Worm (Caenorhabditis elegans) whole organism, young adult: ENCODE data around the gene ZK430.5.

Source experiments
- F39B2.1 ChIP-seq: fragments of 200-800 bp; sonication (Bioruptor generic); IDR thresholded peaks from 2 replicates; pipeline ENCODE4 v1.3.6; 2022; ENCODE audit warnings: missing genetic modification reagents, missing genetic modification characterization, missing compliant biosample characterization
- ama-1 ChIP-seq, 3 experiments: fragments of 150-350 bp in 1 of 3; sonication (generic microtip) in 2 of 3; optimal IDR thresholded peaks; 2 replicates each; lab custom pipeline; 2014 to 2018; ENCODE audit warnings: missing biosample characterization in 2 of 3, missing genetic modification characterization in 2 of 3, missing genetic modification reagents in 2 of 3
- efl-1 ChIP-seq: fragments of 150-350 bp; optimal IDR thresholded peaks from 2 replicates; lab custom pipeline; 2014; ENCODE audit warnings: missing biosample characterization, missing genetic modification reagents, missing genetic modification characterization
- him-1 ChIP-seq: sonication (generic microtip); optimal IDR thresholded peaks from 2 replicates; lab custom pipeline; 2016; ENCODE audit warnings: missing genotype, missing genetic modification reagents, missing genetic modification characterization, missing compliant biosample characterization
- lag-1 ChIP-seq: fragments of 200-800 bp; sonication (Bioruptor generic); IDR thresholded peaks from 2 replicates; pipeline ENCODE4 v1.3.6; 2022; ENCODE audit warnings: missing genetic modification reagents, missing genetic modification characterization, missing compliant biosample characterization
- let-526 ChIP-seq: fragments of 200-800 bp; sonication (Bioruptor generic); IDR thresholded peaks from 2 replicates; pipeline ENCODE4 v1.3.6; 2022; ENCODE audit warnings: missing genetic modification reagents, missing genetic modification characterization, missing compliant biosample characterization
- lin-54 ChIP-seq: fragments of 200-800 bp; sonication (Bioruptor generic); optimal IDR thresholded peaks from 2 replicates; lab custom pipeline; 2018; ENCODE audit warnings: mild to moderate bottlenecking, missing genetic modification characterization, missing compliant biosample characterization
- lsy-27 ChIP-seq: sonication (generic microtip); optimal IDR thresholded peaks from 2 replicates; lab custom pipeline; 2017; ENCODE audit warnings: missing genetic modification characterization, mild to moderate bottlenecking, missing compliant biosample characterization, antibody characterized with exemption, missing genotype, borderline replicate concordance; ENCODE audit not compliant: insufficient read depth
- mcd-1 ChIP-seq: fragments of 200-800 bp; sonication (Bioruptor generic); IDR thresholded peaks from 2 replicates; pipeline ENCODE4 v1.3.6; 2022; ENCODE audit warnings: missing genetic modification reagents, missing genetic modification characterization, missing compliant biosample characterization
- nfya-1 ChIP-seq: sonication (generic microtip); optimal IDR thresholded peaks from 2 replicates; lab custom pipeline; 2017; ENCODE audit warnings: antibody characterized with exemption, missing compliant biosample characterization, missing genetic modification characterization, borderline replicate concordance; ENCODE audit not compliant: insufficient read depth
- nhr-90 ChIP-seq: sonication (generic microtip); optimal IDR thresholded peaks from 2 replicates; lab custom pipeline; 2016; ENCODE audit warnings: missing genotype, mild to moderate bottlenecking, missing genetic modification characterization, missing compliant biosample characterization
- tbp1 ChIP-seq: fragments of 200-800 bp; sonication (Bioruptor generic); optimal IDR thresholded peaks from 2 replicates; lab custom pipeline; 2018; ENCODE audit warnings: mild to moderate bottlenecking, missing genetic modification characterization, missing compliant biosample characterization
- ztf-28 ChIP-seq: fragments of 200-800 bp; sonication (Bioruptor generic); IDR thresholded peaks from 2 replicates; pipeline ENCODE4 v1.3.6; 2022; ENCODE audit warnings: missing genetic modification reagents, missing genetic modification characterization, missing compliant biosample characterization
- ztf-6 ChIP-seq: fragments of 200-800 bp; sonication (Bioruptor generic); IDR thresholded peaks from 2 replicates; pipeline ENCODE4 v1.3.6; 2022; ENCODE audit warnings: missing genetic modification reagents, missing genetic modification characterization, missing compliant biosample characterization

DNA sequence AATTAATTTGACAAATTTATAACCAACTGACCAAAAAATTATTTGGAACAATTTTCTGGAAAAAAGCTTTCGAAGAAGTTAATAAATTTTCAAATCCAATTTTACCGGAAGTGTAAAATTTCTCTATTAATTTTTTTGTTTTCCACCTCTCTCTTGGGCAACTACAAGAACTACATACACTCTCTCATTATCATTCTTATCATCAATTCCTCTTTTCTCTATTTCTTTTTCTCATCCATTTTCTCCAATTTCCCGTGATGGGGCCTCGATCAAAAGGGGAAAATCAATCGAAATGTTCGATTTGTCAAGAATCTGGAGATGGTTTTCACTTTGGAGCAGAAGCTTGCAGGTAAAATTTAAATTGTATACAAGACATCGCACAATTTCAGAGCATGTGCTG is 27.7 kb downstream of the ZK430.5 start, which contains the start of gene nhr-109:
- TF ChIP-seq ama-1 (optimal IDR thresholded peaks at IDR 0.05; lab: Kevin White, UChicago): no peak
- no peak for TF ChIP-seq ama-1 (GFP tag; optimal IDR thresholded peaks at IDR 0.05; lab: Kevin White, UChicago)
- TF ChIP-seq nhr-90 (tag; lab: Kevin White, UChicago): no peak
- TF ChIP-seq ztf-6 (GFP tag; lab: Robert Waterston, UW): no peak
- no peak for TF ChIP-seq nfya-1
- no peak for TF ChIP-seq lsy-27 (tag; lab: Kevin White, UChicago)
- TF ChIP-seq tbp1 (GFP tag; lab: Kevin White, UChicago): no peak
- TF ChIP-seq efl-1: no peak
- no peak for TF ChIP-seq lag-1 (GFP tag; lab: Robert Waterston, UW)
- no peak for TF ChIP-seq ztf-28 (GFP tag; lab: Robert Waterston, UW)
- no peak for TF ChIP-seq him-1 (tag; lab: Kevin White, UChicago)
- no peak for TF ChIP-seq lin-54 (GFP tag; lab: Kevin White, UChicago)
- TF ChIP-seq F39B2.1: no peak
- no peak for TF ChIP-seq mcd-1 (GFP tag; lab: Robert Waterston, UW)
- TF ChIP-seq let-526 (GFP tag; lab: Robert Waterston, UW): no peak
